Fruit fly (Drosophila melanogaster) whole organism, embryonic: Measurements from ENCODE around the gene Reg-2.

Experiments used
- Adf1 ChIP-seq: fragments of 200-800 bp; sonication (Bioruptor generic); IDR thresholded peaks from 2 replicates; pipeline ENCODE4 v1.3.6; 2022; ENCODE audit warnings: missing biosample characterization, missing genetic modification characterization
- B-H2 ChIP-seq: fragments of 200-800 bp; sonication (Bioruptor generic); optimal IDR thresholded peaks from 2 replicates; lab custom pipeline; 2018; ENCODE audit warnings: missing biosample characterization, mild to moderate bottlenecking, missing genetic modification characterization
- CG10274 ChIP-seq: fragments of 200-800 bp; sonication (Bioruptor generic); optimal IDR thresholded peaks from 3 replicates; lab custom pipeline; 2017; ENCODE audit warnings: missing biosample characterization, mild to moderate bottlenecking, missing genetic modification characterization
- CG10959 ChIP-seq: fragments of 200-800 bp; sonication (Bioruptor generic); IDR thresholded peaks from 2 replicates; pipeline ENCODE4 v1.3.6; 2022; ENCODE audit warnings: missing biosample characterization, missing genetic modification characterization
- CG12155 ChIP-seq: fragments of 200-800 bp; sonication (Bioruptor generic); optimal IDR thresholded peaks from 3 replicates; lab custom pipeline; 2016; ENCODE audit warnings: missing biosample characterization, missing genetic modification characterization
- CG12299 ChIP-seq: fragments of 200-800 bp; sonication (Bioruptor generic); optimal IDR thresholded peaks from 2 replicates; lab custom pipeline; 2018; ENCODE audit warnings: missing biosample characterization, mild to moderate bottlenecking, missing genetic modification characterization
- CG12744 ChIP-seq: fragments of 200-800 bp; sonication (Bioruptor generic); optimal IDR thresholded peaks from 2 replicates; lab custom pipeline; 2016; ENCODE audit warnings: missing biosample characterization, missing genetic modification characterization
- CG13424 ChIP-seq: fragments of 200-800 bp; sonication (Bioruptor generic); optimal IDR thresholded peaks from 2 replicates; lab custom pipeline; 2019; ENCODE audit warnings: missing biosample characterization, mild to moderate bottlenecking, missing genetic modification characterization, moderate library complexity
- CG13894 ChIP-seq: fragments of 200-800 bp; sonication (Bioruptor generic); optimal IDR thresholded peaks from 3 replicates; lab custom pipeline; 2018; ENCODE audit warnings: missing biosample characterization, mild to moderate bottlenecking, missing genetic modification characterization, moderate library complexity
- CG14710 ChIP-seq: fragments of 200-800 bp; sonication (Bioruptor generic); optimal IDR thresholded peaks from 3 replicates; lab custom pipeline; 2019; ENCODE audit warnings: missing biosample characterization, mild to moderate bottlenecking, missing genetic modification characterization, moderate library complexity
- CG15269 ChIP-seq: fragments of 200-800 bp; sonication (Bioruptor generic); optimal IDR thresholded peaks from 2 replicates; lab custom pipeline; 2018; ENCODE audit warnings: missing biosample characterization, mild to moderate bottlenecking, missing genetic modification characterization, moderate library complexity
- CG1529 ChIP-seq: fragments of 200-800 bp; sonication (Bioruptor generic); optimal IDR thresholded peaks from 3 replicates; lab custom pipeline; 2018; ENCODE audit warnings: missing biosample characterization, missing genetic modification characterization
- CG1603 ChIP-seq: fragments of 200-800 bp; sonication (Bioruptor generic); optimal IDR thresholded peaks from 2 replicates; lab custom pipeline; 2019; ENCODE audit warnings: missing biosample characterization, mild to moderate bottlenecking, missing genetic modification characterization, moderate library complexity
- CG2120 ChIP-seq: fragments of 200-800 bp; sonication (Bioruptor generic); optimal IDR thresholded peaks from 3 replicates; lab custom pipeline; 2016; ENCODE audit warnings: missing biosample characterization, missing genetic modification characterization
- CG2889 ChIP-seq: fragments of 200-800 bp; sonication (Bioruptor generic); IDR thresholded peaks from 3 replicates; pipeline ENCODE4 v1.3.6; 2022; ENCODE audit warnings: missing biosample characterization, missing genetic modification characterization
- CG32767 ChIP-seq: fragments of 200-800 bp; sonication (Bioruptor generic); IDR thresholded peaks from 2 replicates; pipeline ENCODE4 v1.3.6; 2022; ENCODE audit warnings: missing biosample characterization, missing genetic modification characterization
- CG33557 ChIP-seq: fragments of 200-800 bp; sonication (Bioruptor generic); optimal IDR thresholded peaks from 2 replicates; lab custom pipeline; 2019; ENCODE audit warnings: missing biosample characterization, mild to moderate bottlenecking, missing genetic modification characterization, moderate library complexity
- CG3407 ChIP-seq: fragments of 200-800 bp; sonication (Bioruptor generic); optimal IDR thresholded peaks from 2 replicates; lab custom pipeline; 2018; ENCODE audit warnings: missing biosample characterization, mild to moderate bottlenecking, missing genetic modification characterization
- CG4328 ChIP-seq: fragments of 200-800 bp; sonication (Bioruptor generic); optimal IDR thresholded peaks from 3 replicates; lab custom pipeline; 2017; ENCODE audit warnings: missing biosample characterization, missing genetic modification reagents, missing genetic modification characterization
- CG4730 ChIP-seq: fragments of 200-800 bp; sonication (Bioruptor generic); IDR thresholded peaks from 2 replicates; pipeline ENCODE4 v1.3.6; 2022; ENCODE audit warnings: missing biosample characterization, missing genetic modification characterization
- CG6175 ChIP-seq: fragments of 200-800 bp; sonication (Bioruptor generic); IDR thresholded peaks from 3 replicates; pipeline ENCODE4 v1.3.6; 2022; ENCODE audit warnings: missing biosample characterization, missing genetic modification characterization
- CG6791 ChIP-seq: fragments of 200-800 bp; sonication (Bioruptor generic); IDR thresholded peaks from 3 replicates; pipeline ENCODE4 v1.3.6; 2022; ENCODE audit warnings: missing biosample characterization, missing genetic modification characterization; ENCODE audit not compliant: partially characterized antibody
- CG7745 ChIP-seq: fragments of 200-800 bp; sonication (Bioruptor generic); optimal IDR thresholded peaks from 2 replicates; lab custom pipeline; 2018; ENCODE audit warnings: missing biosample characterization, mild to moderate bottlenecking, missing genetic modification characterization, moderate library complexity
- Ets65A ChIP-seq: fragments of 200-800 bp; sonication (Bioruptor generic); peaks from one replicate; lab custom pipeline; 2016; ENCODE audit warnings: missing biosample characterization, missing genetic modification characterization
- Gug ChIP-seq: fragments of 200-800 bp; sonication (Bioruptor generic); IDR thresholded peaks from 4 replicates; pipeline ENCODE4 v1.3.6; 2022; ENCODE audit warnings: missing biosample characterization, missing genetic modification characterization
- H15 ChIP-seq: fragments of 200-800 bp; sonication (Bioruptor generic); IDR thresholded peaks from 3 replicates; pipeline ENCODE4 v1.3.6; 2022; ENCODE audit warnings: missing biosample characterization, missing genetic modification characterization
- HmgD ChIP-seq: fragments of 200-800 bp; sonication (Bioruptor generic); optimal IDR thresholded peaks from 3 replicates; lab custom pipeline; 2016; ENCODE audit warnings: missing biosample characterization, missing genetic modification characterization
- Jarid2 ChIP-seq: fragments of 200-800 bp; sonication (Bioruptor generic); optimal IDR thresholded peaks from 3 replicates; lab custom pipeline; 2017; ENCODE audit warnings: mild to moderate bottlenecking, missing biosample characterization, missing genetic modification reagents, missing genetic modification characterization
- Kr ChIP-seq: fragments of 200-800 bp; sonication (Bioruptor generic); optimal IDR thresholded peaks from 2 replicates; lab custom pipeline; 2017; ENCODE audit warnings: missing biosample characterization, mild to moderate bottlenecking, missing genetic modification characterization
- MBD-R2 ChIP-seq: fragments of 200-800 bp; sonication (Bioruptor generic); IDR thresholded peaks from 2 replicates; pipeline ENCODE4 v1.3.6; 2022; ENCODE audit warnings: missing biosample characterization, missing genetic modification characterization
- Opbp ChIP-seq: fragments of 200-800 bp; sonication (Bioruptor generic); IDR thresholded peaks from 3 replicates; pipeline ENCODE4 v1.3.6; 2022; ENCODE audit warnings: missing biosample characterization, missing genetic modification characterization; ENCODE audit not compliant: partially characterized antibody
- TFAM ChIP-seq: fragments of 200-800 bp; sonication (Bioruptor generic); optimal IDR thresholded peaks from 2 replicates; lab custom pipeline; 2017; ENCODE audit warnings: missing biosample characterization, missing genetic modification characterization, inconsistent platforms
- Usf ChIP-seq: fragments of 200-800 bp; sonication (Bioruptor generic); optimal IDR thresholded peaks from 2 replicates; lab custom pipeline; 2017; ENCODE audit warnings: missing genotype, missing biosample characterization, missing genetic modification characterization
- bcd ChIP-seq: fragments of 200-800 bp; sonication (Bioruptor generic); optimal IDR thresholded peaks from 2 replicates; lab custom pipeline; 2017; ENCODE audit warnings: missing biosample characterization, mild to moderate bottlenecking, missing genetic modification characterization
- corto ChIP-seq: fragments of 200-800 bp; sonication (Bioruptor generic); optimal IDR thresholded peaks from 2 replicates; lab custom pipeline; 2016; ENCODE audit warnings: missing biosample characterization, mild to moderate bottlenecking, missing genetic modification characterization, moderate library complexity
- eve ChIP-seq, 2 experiments: fragments of >200 bp; optimal IDR thresholded peaks; 2 replicates each; lab custom pipeline; 2017; ENCODE audit warnings: missing biosample characterization in 2 of 2, missing genetic modification characterization in 2 of 2
- eyg ChIP-seq: fragments of 200-800 bp; sonication (Bioruptor generic); optimal IDR thresholded peaks from 3 replicates; lab custom pipeline; 2016; ENCODE audit warnings: missing biosample characterization, missing genetic modification characterization
- her ChIP-seq: fragments of 200-800 bp; sonication (Bioruptor generic); optimal IDR thresholded peaks from 2 replicates; lab custom pipeline; 2016; ENCODE audit warnings: missing biosample characterization, missing genetic modification characterization
- ind ChIP-seq: fragments of 200-800 bp; sonication (Bioruptor generic); optimal IDR thresholded peaks from 3 replicates; lab custom pipeline; 2016; ENCODE audit warnings: missing biosample characterization, missing genetic modification characterization
- oc ChIP-seq: fragments of 200-800 bp; sonication (Bioruptor generic); optimal IDR thresholded peaks from 2 replicates; lab custom pipeline; 2018; ENCODE audit warnings: missing biosample characterization, mild to moderate bottlenecking, missing genetic modification characterization, moderate library complexity
- schlank ChIP-seq: fragments of 200-800 bp; sonication (Bioruptor generic); optimal IDR thresholded peaks from 2 replicates; lab custom pipeline; 2018; ENCODE audit warnings: missing biosample characterization, mild to moderate bottlenecking, missing genetic modification characterization
- slp2 ChIP-seq: fragments of 200-800 bp; sonication (Bioruptor generic); optimal IDR thresholded peaks from 2 replicates; lab custom pipeline; 2016; ENCODE audit warnings: missing biosample characterization, missing genetic modification characterization
- so ChIP-seq: fragments of 200-800 bp; sonication (Bioruptor generic); IDR thresholded peaks from 3 replicates; pipeline ENCODE4 v1.3.6; 2022; ENCODE audit warnings: missing biosample characterization, missing genetic modification characterization
- tgo ChIP-seq: fragments of 200-800 bp; sonication (Bioruptor generic); IDR thresholded peaks from 3 replicates; pipeline ENCODE4 v1.3.6; 2022; ENCODE audit warnings: missing biosample characterization, missing genetic modification characterization
- tio ChIP-seq: fragments of 200-800 bp; sonication (Bioruptor generic); optimal IDR thresholded peaks from 2 replicates; lab custom pipeline; 2017; ENCODE audit warnings: missing biosample characterization, missing genetic modification characterization, inconsistent platforms
- toy ChIP-seq: fragments of 200-800 bp; sonication (Bioruptor generic); IDR thresholded peaks from 2 replicates; pipeline ENCODE4 v1.3.6; 2022; ENCODE audit warnings: missing biosample characterization, missing genetic modification characterization
- trh ChIP-seq: fragments of 200-800 bp; sonication (Bioruptor generic); optimal IDR thresholded peaks from 2 replicates; lab custom pipeline; 2016; ENCODE audit warnings: missing biosample characterization, missing genetic modification characterization
- twi ChIP-seq: fragments of 200-800 bp; optimal IDR thresholded peaks from 2 replicates; lab custom pipeline; 2019; ENCODE audit warnings: missing biosample characterization, mild to moderate bottlenecking, missing genetic modification characterization, moderate library complexity
- wor ChIP-seq: fragments of 200-800 bp; sonication (Bioruptor generic); IDR thresholded peaks from 2 replicates; pipeline ENCODE4 v1.3.6; 2022; ENCODE audit warnings: missing biosample characterization, missing genetic modification characterization

Gene Reg-2

DNA sequence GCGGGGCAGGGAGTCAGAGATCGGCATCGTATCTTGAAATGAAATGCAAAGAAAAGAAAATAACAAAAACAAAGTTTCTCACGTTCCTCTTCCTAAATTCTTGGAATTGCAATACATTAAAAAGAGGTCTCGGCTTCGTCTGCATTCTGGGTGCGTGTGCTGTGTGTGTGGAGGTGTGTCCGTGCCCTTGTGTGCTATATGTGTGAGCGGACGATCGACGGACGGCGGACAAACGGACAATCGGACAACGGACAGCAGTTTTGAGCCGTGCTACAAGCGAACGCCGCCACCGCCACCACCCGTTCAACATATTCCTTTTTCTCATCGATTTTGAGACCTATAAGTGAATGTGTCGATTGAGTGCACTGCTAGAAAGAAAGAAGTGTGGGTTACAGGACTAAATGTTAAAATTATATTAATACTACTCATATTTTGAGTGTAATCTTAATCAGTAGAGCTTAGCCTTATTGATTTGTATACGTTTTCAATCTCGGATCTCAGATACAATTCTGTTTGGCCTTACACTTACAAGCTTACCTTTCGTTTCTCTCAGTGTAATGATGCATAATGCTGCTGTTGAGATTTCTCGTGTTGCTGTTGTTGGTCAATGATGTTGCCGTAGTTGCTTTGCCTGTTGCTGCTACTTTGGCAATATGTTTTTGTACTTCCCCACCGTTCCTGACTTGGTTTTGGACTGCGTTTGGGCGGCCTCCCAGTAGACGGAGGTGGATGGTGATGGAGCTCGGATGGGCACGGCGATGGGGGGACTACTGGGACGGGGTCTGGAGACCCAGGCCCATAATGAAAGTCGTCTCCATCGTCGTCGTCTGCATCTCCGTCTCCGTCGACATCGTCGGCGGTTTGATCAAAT, 15.0 kb upstream of the Reg-2 start (continued):
- TF ChIP-seq CG15269 (tag; lab: Kevin White, UChicago) = peak; percentile 44
- TF ChIP-seq CG12744 (GFP tag; lab: Kevin White, UChicago) = peak; percentile 59
- TF ChIP-seq Opbp = no peak
- peak; percentile 33 for TF ChIP-seq CG7745 (tag; lab: Kevin White, UChicago)
- TF ChIP-seq CG33557 (GFP tag; lab: Kevin White, UChicago) = peak; percentile 96
- peak; percentile 63; the same call in 1 of the 3 replicates for TF ChIP-seq tgo (GFP tag; lab: Robert Waterston, UW)
- peak; percentile 82 for TF ChIP-seq CG1529
- TF ChIP-seq CG6175 (GFP tag; lab: Robert Waterston, UW) = no peak
- TF ChIP-seq CG32767 (GFP tag; lab: Robert Waterston, UW) = peak; percentile 56; the same call in 1 of the 2 replicates
- TF ChIP-seq Usf (GFP tag; lab: Kevin White, UChicago) = peak; percentile 77
- peak; percentile 62; the same call in 2 of the 3 replicates for TF ChIP-seq H15 (GFP tag; lab: Robert Waterston, UW)
- peak; percentile 31 for TF ChIP-seq her (GFP tag; lab: Kevin White, UChicago)
- no peak for TF ChIP-seq B-H2 (GFP tag; lab: Kevin White, UChicago)
- TF ChIP-seq TFAM (GFP tag; lab: Kevin White, UChicago) = peak; percentile 64
- TF ChIP-seq oc = peak; percentile 80
- peak; percentile 64 for TF ChIP-seq wor
- peak; percentile 63 for TF ChIP-seq CG3407 (GFP tag; lab: Kevin White, UChicago)
- peak; percentile 26 for TF ChIP-seq CG4328
- TF ChIP-seq CG10274 = peak; percentile 8
- no peak for TF ChIP-seq Adf1 (GFP tag; lab: Robert Waterston, UW)
- peak; percentile 40; the same call in 1 of the 2 replicates for TF ChIP-seq CG4730
- peak; percentile 94 for TF ChIP-seq corto
- peak; percentile 92 for TF ChIP-seq CG10959 (GFP tag; lab: Robert Waterston, UW)
- no peak for TF ChIP-seq CG2120
- TF ChIP-seq eve (GFP tag; optimal IDR thresholded peaks at IDR 0.05; lab: Kevin White, UChicago) = peak; percentile 83 to 89
- TF ChIP-seq bcd = peak; percentile 69
- peak; percentile 67 for TF ChIP-seq slp2 (GFP tag; lab: Kevin White, UChicago)
- peak; percentile 78 for TF ChIP-seq tio
- no peak for TF ChIP-seq schlank (tag; lab: Kevin White, UChicago)
- TF ChIP-seq CG6791 (GFP tag; lab: Robert Waterston, UW) = no peak
- TF ChIP-seq HmgD (GFP tag; lab: Kevin White, UChicago) = peak; percentile 16
- peak; percentile 69 for TF ChIP-seq CG12155 (GFP tag; lab: Kevin White, UChicago)
- peak; percentile 38 for TF ChIP-seq trh (GFP tag; lab: Kevin White, UChicago)
- TF ChIP-seq Kr (GFP tag; lab: Kevin White, UChicago) = peak; percentile 75
- TF ChIP-seq CG12299 = peak; percentile 57
- no peak for TF ChIP-seq CG2889 (GFP tag; lab: Robert Waterston, UW)
- peak; percentile 93 for TF ChIP-seq Ets65A (GFP tag; lab: Kevin White, UChicago)
- TF ChIP-seq so (GFP tag; lab: Robert Waterston, UW) = peak; percentile 40; the same call in 1 of the 3 replicates
- peak; percentile 94 for TF ChIP-seq CG14710 (tag; lab: Kevin White, UChicago)
- peak; percentile 55 for TF ChIP-seq ind (GFP tag; lab: Kevin White, UChicago)
- peak; percentile 79 for TF ChIP-seq CG13424 (tag; lab: Kevin White, UChicago)
- TF ChIP-seq Gug (GFP tag; lab: Robert Waterston, UW) = peak; percentile 33; the same call in 1 of the 4 replicates
- TF ChIP-seq CG1603 = peak; percentile 94
- TF ChIP-seq toy (GFP tag; lab: Robert Waterston, UW) = no peak
- peak; percentile 91 for TF ChIP-seq twi
- no peak for TF ChIP-seq MBD-R2 (GFP tag; lab: Robert Waterston, UW)
- no peak for TF ChIP-seq CG13894 (tag; lab: Kevin White, UChicago)
- TF ChIP-seq eyg (GFP tag; lab: Kevin White, UChicago) = no peak
- TF ChIP-seq Jarid2 (GFP tag; lab: Kevin White, UChicago) = peak; percentile 15
